Worm (Caenorhabditis elegans) whole organism, L4 larva: ENCODE results near the gene col-186.

Source experiments
- F44E2.7 ChIP-seq: fragments of 200-800 bp; sonication (Bioruptor generic); IDR thresholded peaks from 2 replicates; pipeline ENCODE4 v2.1.2; 2022; ENCODE audit warnings: missing genetic modification characterization, missing compliant biosample characterization
- F49E8.2 ChIP-seq: sonication (generic microtip); optimal IDR thresholded peaks from 2 replicates; lab custom pipeline; 2016; ENCODE audit warnings: missing compliant biosample characterization, mild to moderate bottlenecking, missing genetic modification characterization, borderline replicate concordance
- Y48G9A.11 ChIP-seq: fragments of 200-800 bp; sonication (Bioruptor generic); IDR thresholded peaks from 2 replicates; pipeline ENCODE4 v1.3.6; 2022; ENCODE audit warnings: missing genetic modification reagents, missing genetic modification characterization, missing compliant biosample characterization
- Y5F2A.4 ChIP-seq: fragments of 200-800 bp; sonication (Bioruptor generic); optimal IDR thresholded peaks from 2 replicates; lab custom pipeline; 2018; ENCODE audit warnings: mild to moderate bottlenecking, missing genetic modification characterization, missing compliant biosample characterization
- ceh-20 ChIP-seq: fragments of 200-800 bp; sonication (Bioruptor generic); IDR thresholded peaks from 2 replicates; pipeline ENCODE4 v1.3.6; 2022; ENCODE audit warnings: missing genetic modification reagents, missing genetic modification characterization, missing compliant biosample characterization
- ceh-82 ChIP-seq: sonication (generic microtip); optimal IDR thresholded peaks from 2 replicates; lab custom pipeline; 2017; ENCODE audit warnings: missing biosample characterization, missing genetic modification characterization
- cey-2 ChIP-seq: sonication (generic microtip); optimal IDR thresholded peaks from 3 replicates; lab custom pipeline; 2017; ENCODE audit warnings: missing genetic modification characterization, mild to moderate bottlenecking, missing compliant biosample characterization, antibody characterized with exemption, borderline replicate concordance; ENCODE audit not compliant: insufficient read depth
- ctbp-1 ChIP-seq: fragments of 200-800 bp; sonication (Bioruptor generic); IDR thresholded peaks from 2 replicates; pipeline ENCODE4 v1.3.6; 2022; ENCODE audit warnings: missing genetic modification reagents, missing genetic modification characterization, missing compliant biosample characterization
- daf-12 ChIP-seq: fragments of 150-350 bp; optimal IDR thresholded peaks from 2 replicates; lab custom pipeline; 2014; ENCODE audit warnings: missing biosample characterization, missing genetic modification reagents, missing genetic modification characterization
- daf-16 ChIP-seq, 3 experiments: sonication (generic microtip); optimal IDR thresholded peaks; 2 replicates each; lab custom pipeline; 2016 to 2017; ENCODE audit warnings: missing genetic modification characterization in 3 of 3, missing genetic modification reagents in 3 of 3, mild to moderate bottlenecking in 2 of 3, missing compliant biosample characterization in 2 of 3, missing biosample characterization in 1 of 3, moderate library complexity in 1 of 3
- dmd-6 ChIP-seq: fragments of 200-800 bp; sonication (Bioruptor generic); IDR thresholded peaks from 2 replicates; pipeline ENCODE4 v1.3.6; 2022; ENCODE audit warnings: missing genetic modification reagents, missing genetic modification characterization, missing compliant biosample characterization
- dmd-8 ChIP-seq: fragments of 200-800 bp; sonication (Bioruptor generic); IDR thresholded peaks from 2 replicates; pipeline ENCODE4 v1.3.6; 2022; ENCODE audit warnings: missing genetic modification characterization, missing compliant biosample characterization
- dve-1 ChIP-seq: sonication (generic microtip); optimal IDR thresholded peaks from 2 replicates; lab custom pipeline; 2017; ENCODE audit warnings: antibody characterized with exemption, mild to moderate bottlenecking, missing genetic modification characterization, missing compliant biosample characterization; ENCODE audit not compliant: insufficient read depth
- egl-27 ChIP-seq: sonication (generic microtip); optimal IDR thresholded peaks from 3 replicates; lab custom pipeline; 2017; ENCODE audit warnings: missing biosample characterization, missing genetic modification reagents, missing genetic modification characterization
- fos-1 ChIP-seq: fragments of 150-350 bp; optimal IDR thresholded peaks from 2 replicates; lab custom pipeline; 2014; ENCODE audit warnings: missing biosample characterization, missing genetic modification characterization
- hlh-11 ChIP-seq: fragments of 200-800 bp; sonication (Bioruptor generic); optimal IDR thresholded peaks from 2 replicates; lab custom pipeline; 2018; ENCODE audit warnings: mild to moderate bottlenecking, missing genetic modification characterization, missing compliant biosample characterization
- lin-29 ChIP-seq: fragments of 200-800 bp; sonication (Bioruptor generic); IDR thresholded peaks from 2 replicates; pipeline ENCODE4 v1.3.6; 2022; ENCODE audit warnings: missing genetic modification reagents, missing genetic modification characterization, missing compliant biosample characterization
- madf-9 ChIP-seq: fragments of 200-800 bp; sonication (Bioruptor generic); conservative IDR thresholded peaks from 2 replicates; pipeline ENCODE4 v1.3.6; 2022; ENCODE audit warnings: missing genetic modification reagents, missing genetic modification characterization, missing compliant biosample characterization
- mxl-2 ChIP-seq: fragments of 200-800 bp; sonication (Bioruptor generic); conservative IDR thresholded peaks from 2 replicates; pipeline ENCODE4 v1.3.6; 2022; ENCODE audit warnings: missing genetic modification reagents, missing genetic modification characterization, missing compliant biosample characterization
- nhr-10 ChIP-seq: fragments of 150-350 bp; optimal IDR thresholded peaks from 2 replicates; lab custom pipeline; 2014; ENCODE audit warnings: missing biosample characterization, missing genetic modification characterization
- nhr-102 ChIP-seq: sonication (generic microtip); optimal IDR thresholded peaks from 2 replicates; lab custom pipeline; 2016; ENCODE audit warnings: mild to moderate bottlenecking, missing genetic modification characterization, moderate library complexity, missing compliant biosample characterization
- nhr-111 ChIP-seq: fragments of 200-800 bp; sonication (Bioruptor generic); optimal IDR thresholded peaks from 2 replicates; lab custom pipeline; 2018; ENCODE audit warnings: mild to moderate bottlenecking, missing genetic modification characterization, missing compliant biosample characterization
- nhr-237 ChIP-seq: sonication (generic microtip); optimal IDR thresholded peaks from 2 replicates; lab custom pipeline; 2017; ENCODE audit warnings: missing biosample characterization, missing genetic modification characterization
- nhr-28 ChIP-seq: fragments of 150-350 bp; optimal IDR thresholded peaks from 2 replicates; lab custom pipeline; 2014; ENCODE audit warnings: missing biosample characterization, missing genetic modification characterization
- nhr-41 ChIP-seq: fragments of 200-800 bp; sonication (Bioruptor generic); IDR thresholded peaks from 2 replicates; pipeline ENCODE4 v1.3.6; 2022; ENCODE audit warnings: missing genetic modification reagents, missing genetic modification characterization, missing compliant biosample characterization
- nhr-76 ChIP-seq: fragments of 150-350 bp; optimal IDR thresholded peaks from 2 replicates; lab custom pipeline; 2014; ENCODE audit warnings: missing biosample characterization, missing genetic modification characterization
- pqm-1 ChIP-seq: sonication (generic microtip); optimal IDR thresholded peaks from 2 replicates; lab custom pipeline; 2017; ENCODE audit warnings: missing biosample characterization, missing genetic modification characterization
- rbr-2 ChIP-seq: sonication (generic microtip); optimal IDR thresholded peaks from 2 replicates; lab custom pipeline; 2016; ENCODE audit warnings: missing genotype, missing genetic modification characterization, missing compliant biosample characterization
- saeg-2 ChIP-seq: fragments of 200-800 bp; sonication (Bioruptor generic); IDR thresholded peaks from 2 replicates; pipeline ENCODE4 v1.3.6; 2022; ENCODE audit warnings: missing genetic modification reagents, missing genetic modification characterization, missing compliant biosample characterization
- skn-1 ChIP-seq: fragments of 150-350 bp; optimal IDR thresholded peaks from 2 replicates; lab custom pipeline; 2014; ENCODE audit warnings: missing biosample characterization, missing genetic modification characterization
- snpc-1.2 ChIP-seq: fragments of 200-800 bp; sonication (Bioruptor generic); IDR thresholded peaks from 2 replicates; pipeline ENCODE4 v1.3.6; 2022; ENCODE audit warnings: missing genetic modification reagents, missing genetic modification characterization, missing compliant biosample characterization
- tag-97 ChIP-seq: fragments of 200-800 bp; sonication (Bioruptor generic); IDR thresholded peaks from 2 replicates; pipeline ENCODE4 v1.3.6; 2022; ENCODE audit warnings: missing genetic modification characterization, missing compliant biosample characterization
- tra-1 ChIP-seq: fragments of 200-800 bp; sonication (Bioruptor generic); IDR thresholded peaks from 2 replicates; pipeline ENCODE4 v1.3.6; 2022; ENCODE audit warnings: missing genetic modification reagents, missing genetic modification characterization, missing compliant biosample characterization
- unc-130 ChIP-seq: sonication (generic microtip); optimal IDR thresholded peaks from 2 replicates; lab custom pipeline; 2016; ENCODE audit warnings: missing genetic modification reagents, missing genetic modification characterization, missing compliant biosample characterization
- zag-1 ChIP-seq: fragments of 150-350 bp; optimal IDR thresholded peaks from 2 replicates; lab custom pipeline; 2014; ENCODE audit warnings: missing biosample characterization, missing genetic modification characterization
- zfp-3 ChIP-seq: fragments of 200-800 bp; sonication (Bioruptor generic); conservative IDR thresholded peaks from 2 replicates; pipeline ENCODE4 v1.3.6; 2022; ENCODE audit warnings: missing genetic modification reagents, missing genetic modification characterization, missing compliant biosample characterization
- zip-11 ChIP-seq: fragments of 200-800 bp; sonication (Bioruptor generic); IDR thresholded peaks from 2 replicates; pipeline ENCODE4 v1.3.6; 2022; ENCODE audit warnings: missing genetic modification characterization, missing compliant biosample characterization
- ztf-11 ChIP-seq: fragments of 150-350 bp; optimal IDR thresholded peaks from 2 replicates; lab custom pipeline; 2014; ENCODE audit warnings: missing biosample characterization, missing genetic modification characterization
- ztf-7 ChIP-seq: fragments of 150-350 bp; optimal IDR thresholded peaks from 2 replicates; lab custom pipeline; 2014; ENCODE audit warnings: missing biosample characterization, missing genetic modification characterization

col-186 gene

ce11 chrX:15939759-15940334, 11.4 kb upstream of the col-186 start (continued):
- TF ChIP-seq madf-9 (no peak), nhr-76 (no peak), F49E8.2 (tag; lab: Kevin White, UChicago) (no peak), pqm-1 (tag; lab: Kevin White, UChicago) (peak; percentile 59), ztf-7 (no peak), dmd-6 (GFP tag; lab: Robert Waterston, UW) (peak; percentile 84), daf-16 (GFP tag; optimal IDR thresholded peaks at IDR 0.05; lab: Kevin White, UChicago) (no peak), daf-16 (tag; optimal IDR thresholded peaks at IDR 0.05; lab: Kevin White, UChicago) (peak; percentile 94), dmd-8 (GFP tag; lab: Robert Waterston, UW) (no peak), nhr-28 (tag; lab: Kevin White, UChicago) (peak; percentile 76), ctbp-1 (no peak), fos-1 (tag; lab: Kevin White, UChicago) (no peak), egl-27 (tag; lab: Kevin White, UChicago) (no peak), nhr-111 (no peak), rbr-2 (tag; lab: Kevin White, UChicago) (no peak), tag-97 (no peak), Y5F2A.4 (no peak), ztf-11 (tag; lab: Kevin White, UChicago) (no peak), ceh-20 (GFP tag; lab: Robert Waterston, UW) (0 out of 2 replicates have a peak, but pooled peaks have one; percentile 46), F44E2.7 (GFP tag; lab: Robert Waterston, UW) (no peak), saeg-2 (GFP tag; lab: Robert Waterston, UW) (no peak), hlh-11 (peak; percentile 82), ceh-82 (tag; lab: Kevin White, UChicago) (no peak), nhr-41 (GFP tag; lab: Robert Waterston, UW) (no peak)
- TF ChIP-seq, all 104 proteins: peak for 15

- TF ChIP-seq zip-11 (GFP tag; lab: Robert Waterston, UW) (no peak), zfp-3 (GFP tag; lab: Robert Waterston, UW) (no peak), dve-1 (tag; lab: Kevin White, UChicago) (no peak), tra-1 (GFP tag; lab: Robert Waterston, UW) (no peak), cey-2 (no peak), nhr-237 (tag; lab: Kevin White, UChicago) (no peak), nhr-10 (tag; lab: Kevin White, UChicago) (no peak), zag-1 (tag; lab: Kevin White, UChicago) (no peak), daf-12 (tag; lab: Kevin White, UChicago) (no peak), snpc-1.2 (GFP tag; lab: Robert Waterston, UW) (no peak), F49E8.2 (tag; lab: Kevin White, UChicago) (no peak), skn-1 (tag; lab: Kevin White, UChicago) (no peak), lin-29 (GFP tag; lab: Robert Waterston, UW) (no peak), Y48G9A.11 (GFP tag; lab: Robert Waterston, UW) (no peak), F44E2.7 (GFP tag; lab: Robert Waterston, UW) (no peak), nhr-102 (tag; lab: Kevin White, UChicago) (no peak), unc-130 (GFP tag; lab: Kevin White, UChicago) (no peak), dmd-8 (GFP tag; lab: Robert Waterston, UW) (no peak), ztf-7 (no peak)
- TF ChIP-seq, all 104 proteins: peak for 0
Measured at ce11 chrX:15943709-15944108, 7.6 kb upstream of the col-186 start, which contains the start of gene mec-5. Gene mec-5 (plus strand): TSS chrX:15944009.

- peak; percentile 51 for TF ChIP-seq dmd-6 (GFP tag; lab: Robert Waterston, UW)
- TF ChIP-seq mxl-2 (GFP tag; lab: Robert Waterston, UW) = no peak
Measured at ce11 chrX:15944198-15944597, 7.1 kb upstream of the col-186 start.
